Worm (Caenorhabditis elegans): ENCODE data around the gene csn-4.
A peak's percentile ranks its signal among the peaks of the same experiment; 100 is the strongest.

The csn-4 gene

DNA sequence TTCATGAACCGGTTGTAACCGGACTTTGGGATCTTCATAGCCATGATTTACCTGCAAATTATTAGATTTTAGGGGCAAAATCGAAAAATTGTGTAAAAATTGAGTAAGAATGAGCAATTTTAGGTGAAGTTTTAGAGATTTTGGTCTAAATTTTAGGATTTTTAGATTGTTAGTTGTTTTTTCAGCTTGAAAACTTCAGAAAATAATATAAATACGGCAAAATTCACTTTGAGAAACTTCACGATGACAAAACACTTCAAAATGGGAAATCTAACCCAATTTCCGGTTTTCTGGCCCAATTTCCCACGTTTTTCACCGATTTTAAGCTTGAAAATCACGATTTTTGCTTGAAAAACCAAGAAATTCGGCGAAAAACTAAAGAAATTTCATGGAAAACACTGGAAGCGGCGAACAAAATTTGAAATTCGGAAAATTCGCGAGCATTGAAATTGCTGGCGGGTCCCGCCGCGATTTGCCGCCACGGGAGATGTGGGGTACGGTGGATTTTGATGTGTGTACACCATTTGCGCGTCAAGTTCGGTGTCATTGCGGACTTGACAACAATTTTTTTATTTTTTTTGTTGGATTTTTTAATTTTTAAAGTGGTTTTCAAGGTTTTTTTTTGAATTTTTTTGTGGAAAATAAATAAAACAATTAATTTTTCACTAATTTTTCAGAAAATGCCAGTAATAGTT is 7.2 kb upstream of the csn-4 start, which contains the start of the genes cct-8 and Y55F3AR.2:
Gene cct-8 (minus strand): TSS at position 51 of the 695 bp plus-strand sequence.
Gene Y55F3AR.2 (plus strand): TSS at position 672 of the 695 bp plus-strand sequence.
- TF ChIP-seq hnd-1 (tag; optimal IDR thresholded peaks at IDR 0.05): no peak
- TF ChIP-seq ama-1 (optimal IDR thresholded peaks at IDR 0.05): no peak
- peak; percentile 94 for TF ChIP-seq F13C5.2 (tag; optimal IDR thresholded peaks at IDR 0.05)
- peak; percentile 35 for TF ChIP-seq hmbx-1 (tag; optimal IDR thresholded peaks at IDR 0.05)
- TF ChIP-seq hmg-4 (GFP tag; optimal IDR thresholded peaks at IDR 0.05): peak; percentile 49
- no peak for TF ChIP-seq ets-7 (tag; optimal IDR thresholded peaks at IDR 0.05)
- peak; percentile 51; the same call in 1 of the 2 replicates for TF ChIP-seq tbx-37 (GFP tag; conservative IDR thresholded peaks at IDR 0.05)
- peak; percentile 58; the same call in 1 of the 2 replicates for TF ChIP-seq tbx-11 (GFP tag; IDR thresholded peaks at IDR 0.05)
- no peak for TF ChIP-seq ceh-36 (tag; optimal IDR thresholded peaks at IDR 0.05)
- TF ChIP-seq aly-1 (tag; optimal IDR thresholded peaks at IDR 0.05): no peak
- 0 out of 2 replicates have a peak, but pooled peaks have one; percentile 51 for TF ChIP-seq sea-1 (GFP tag; conservative IDR thresholded peaks at IDR 0.05)
- 0 out of 2 replicates have a peak, but pooled peaks have one; percentile 38 for TF ChIP-seq pes-1 (GFP tag; IDR thresholded peaks at IDR 0.05)
- TF ChIP-seq scrt-1 (GFP tag; IDR thresholded peaks at IDR 0.05): peak; percentile 64; the same call in 1 of the 2 replicates

DNA sequence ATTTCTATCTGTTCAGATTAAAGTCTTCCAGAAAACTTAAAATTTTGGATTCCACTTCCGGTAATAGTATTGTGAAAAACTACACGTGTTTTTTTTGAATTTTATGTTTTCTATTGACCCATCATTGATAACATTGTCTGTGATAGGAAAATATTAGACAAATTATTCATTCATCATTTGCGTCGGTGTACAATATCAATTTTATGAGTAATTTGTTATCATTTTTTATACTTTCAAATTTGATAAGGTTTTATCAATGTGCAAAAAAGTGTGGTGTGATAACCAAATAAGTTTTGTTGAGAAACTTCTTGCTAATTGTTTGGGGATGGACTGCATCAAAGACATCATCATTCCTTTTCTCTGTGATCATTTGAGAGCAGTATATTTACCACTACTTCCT is 11.3 kb downstream of the csn-4 start:
- no peak for TF ChIP-seq tbx-37 (GFP tag; conservative IDR thresholded peaks at IDR 0.05)
- TF ChIP-seq flt-1 (GFP tag; IDR thresholded peaks at IDR 0.05): no peak
- no peak for TF ChIP-seq scrt-1 (GFP tag; IDR thresholded peaks at IDR 0.05)
- TF ChIP-seq F13C5.2 (tag; optimal IDR thresholded peaks at IDR 0.05): no peak
- no peak for TF ChIP-seq ama-1 (optimal IDR thresholded peaks at IDR 0.05)
- no peak for TF ChIP-seq aly-1 (tag; optimal IDR thresholded peaks at IDR 0.05)
- TF ChIP-seq tra-4 (tag; optimal IDR thresholded peaks at IDR 0.05): no peak
- no peak for TF ChIP-seq pes-1 (GFP tag; IDR thresholded peaks at IDR 0.05)
- no peak for TF ChIP-seq ets-7 (tag; optimal IDR thresholded peaks at IDR 0.05)
- TF ChIP-seq hmg-4 (GFP tag; optimal IDR thresholded peaks at IDR 0.05): no peak
- TF ChIP-seq ceh-36 (tag; optimal IDR thresholded peaks at IDR 0.05): no peak
- TF ChIP-seq B0310.2 (tag; optimal IDR thresholded peaks at IDR 0.05): no peak
- TF ChIP-seq ceh-13 (GFP tag; optimal IDR thresholded peaks at IDR 0.05): no peak
- TF ChIP-seq sea-1 (GFP tag; conservative IDR thresholded peaks at IDR 0.05): no peak
- no peak for TF ChIP-seq hmbx-1 (tag; optimal IDR thresholded peaks at IDR 0.05)
- TF ChIP-seq tbx-11 (GFP tag; IDR thresholded peaks at IDR 0.05): no peak
- no peak for TF ChIP-seq hnd-1 (tag; optimal IDR thresholded peaks at IDR 0.05)

DNA sequence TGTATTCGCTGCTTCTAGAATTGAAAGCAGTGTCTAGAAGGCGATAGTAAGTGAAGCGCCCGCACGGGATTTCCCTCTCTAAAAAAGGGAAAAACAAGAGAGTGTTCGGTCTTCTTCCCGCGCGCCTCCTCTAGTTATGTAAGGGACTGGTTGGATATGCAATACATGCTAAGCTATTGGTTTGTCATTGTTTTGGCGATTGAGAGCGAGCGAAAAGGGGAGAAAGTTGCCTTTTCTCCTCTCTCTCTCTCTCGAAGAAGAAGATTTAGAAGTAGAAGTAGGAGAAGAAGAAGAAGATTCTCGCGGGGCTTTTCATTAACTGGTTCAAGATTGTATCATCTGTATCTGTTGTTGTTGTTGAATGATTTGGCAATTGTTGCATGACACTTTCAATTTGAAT is 12.7 kb downstream of the csn-4 start:
- TF ChIP-seq tbx-11 (GFP tag; IDR thresholded peaks at IDR 0.05) (no peak), tra-4 (tag; optimal IDR thresholded peaks at IDR 0.05) (no peak), hmbx-1 (tag; optimal IDR thresholded peaks at IDR 0.05) (no peak), ceh-13 (GFP tag; optimal IDR thresholded peaks at IDR 0.05) (no peak), hnd-1 (tag; optimal IDR thresholded peaks at IDR 0.05) (no peak), ama-1 (optimal IDR thresholded peaks at IDR 0.05) (no peak), flt-1 (GFP tag; IDR thresholded peaks at IDR 0.05) (no peak), F13C5.2 (tag; optimal IDR thresholded peaks at IDR 0.05) (no peak)

DNA sequence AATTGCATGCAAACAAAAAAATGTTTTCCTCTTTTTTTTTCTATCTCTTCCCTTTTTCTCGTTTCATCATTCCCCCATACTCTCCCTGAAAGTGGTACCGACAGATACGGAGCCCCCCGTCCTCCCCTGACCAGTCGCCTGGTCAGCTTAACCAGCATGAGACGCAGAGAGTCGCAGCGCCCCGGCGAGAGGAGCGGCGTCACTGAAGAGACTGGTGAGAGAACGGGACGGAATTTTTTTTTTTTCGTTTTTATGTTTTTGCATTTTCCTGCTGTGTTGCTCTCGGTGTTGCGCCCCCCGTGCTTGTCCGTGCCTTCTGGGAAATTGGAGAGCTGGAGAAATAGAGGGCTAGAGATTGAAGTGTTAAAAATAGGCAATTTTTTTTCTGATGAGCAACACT is 16.4 kb downstream of the csn-4 start:
- TF ChIP-seq ceh-36 (tag; optimal IDR thresholded peaks at IDR 0.05) (no peak), tbx-11 (GFP tag; IDR thresholded peaks at IDR 0.05) (no peak), scrt-1 (GFP tag; IDR thresholded peaks at IDR 0.05) (no peak), hnd-1 (tag; optimal IDR thresholded peaks at IDR 0.05) (no peak), tra-4 (tag; optimal IDR thresholded peaks at IDR 0.05) (no peak), hmg-4 (GFP tag; optimal IDR thresholded peaks at IDR 0.05) (no peak), F13C5.2 (tag; optimal IDR thresholded peaks at IDR 0.05) (no peak), sea-1 (GFP tag; conservative IDR thresholded peaks at IDR 0.05) (no peak), ets-7 (tag; optimal IDR thresholded peaks at IDR 0.05) (no peak), tbx-37 (GFP tag; conservative IDR thresholded peaks at IDR 0.05) (no peak), flt-1 (GFP tag; IDR thresholded peaks at IDR 0.05) (no peak), ama-1 (optimal IDR thresholded peaks at IDR 0.05) (no peak), B0310.2 (tag; optimal IDR thresholded peaks at IDR 0.05) (no peak), hmbx-1 (tag; optimal IDR thresholded peaks at IDR 0.05) (no peak), pes-1 (GFP tag; IDR thresholded peaks at IDR 0.05) (no peak), ceh-13 (GFP tag; optimal IDR thresholded peaks at IDR 0.05) (no peak), aly-1 (tag; optimal IDR thresholded peaks at IDR 0.05) (no peak)

DNA sequence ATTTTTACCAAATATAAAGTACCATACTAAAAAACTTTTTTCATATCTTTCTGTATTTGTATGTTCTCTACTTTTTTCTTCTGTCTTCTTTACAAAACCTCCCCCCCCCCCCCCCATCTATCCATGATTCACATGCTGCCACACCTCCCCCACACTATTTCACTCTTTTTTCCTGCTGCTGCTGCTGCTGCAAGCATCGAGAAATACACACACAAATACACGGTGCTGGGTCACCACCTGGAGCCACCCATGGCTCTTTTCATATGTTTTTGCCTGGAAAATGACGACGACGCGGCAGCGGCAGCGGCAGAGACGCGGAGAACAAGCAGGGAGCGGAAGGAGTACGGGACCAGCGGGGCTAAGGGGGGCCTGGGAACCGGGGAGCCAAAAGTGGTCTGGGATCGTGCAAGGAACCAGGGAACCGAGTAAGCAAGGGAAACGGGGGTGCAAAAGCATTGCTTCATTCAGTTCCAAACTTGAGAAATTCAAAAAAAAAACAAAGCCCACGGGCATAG is 18.0 kb downstream of the csn-4 start:
- TF ChIP-seq hmbx-1 (tag; optimal IDR thresholded peaks at IDR 0.05) (no peak), hnd-1 (tag; optimal IDR thresholded peaks at IDR 0.05) (no peak), pes-1 (GFP tag; IDR thresholded peaks at IDR 0.05) (no peak), hmg-4 (GFP tag; optimal IDR thresholded peaks at IDR 0.05) (no peak), aly-1 (tag; optimal IDR thresholded peaks at IDR 0.05) (no peak), ceh-36 (tag; optimal IDR thresholded peaks at IDR 0.05) (no peak), ceh-13 (GFP tag; optimal IDR thresholded peaks at IDR 0.05) (no peak), tbx-37 (GFP tag; conservative IDR thresholded peaks at IDR 0.05) (no peak)

DNA sequence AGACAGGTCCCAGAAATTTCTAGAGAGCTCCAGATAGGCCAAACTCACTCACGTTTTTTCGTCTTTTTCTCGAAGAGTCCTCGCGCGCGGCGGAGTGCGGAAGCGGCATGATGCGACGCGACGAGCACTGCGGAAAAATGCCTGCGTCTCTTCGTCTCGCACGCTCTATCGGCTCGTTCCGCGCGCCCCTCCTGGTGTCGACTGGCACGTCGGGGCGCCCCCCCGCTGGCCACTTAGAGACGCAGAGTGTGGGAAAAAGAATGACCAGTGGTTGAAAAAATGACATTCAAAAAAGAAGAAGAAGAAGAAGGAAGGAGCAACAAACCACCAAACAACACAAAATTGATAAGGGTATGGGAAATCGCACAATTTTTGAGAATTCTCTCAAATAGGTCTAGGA is 19.4 kb downstream of the csn-4 start, which contains the start of gene znf-782:
Gene znf-782 (minus strand): TSS at position 96 of the 400 bp plus-strand sequence.
- no peak for TF ChIP-seq ceh-13 (GFP tag; optimal IDR thresholded peaks at IDR 0.05)
- TF ChIP-seq ceh-36 (tag; optimal IDR thresholded peaks at IDR 0.05): no peak
- no peak for TF ChIP-seq tra-4 (tag; optimal IDR thresholded peaks at IDR 0.05)
- no peak for TF ChIP-seq F13C5.2 (tag; optimal IDR thresholded peaks at IDR 0.05)
- TF ChIP-seq hmg-4 (GFP tag; optimal IDR thresholded peaks at IDR 0.05): peak; percentile 5

DNA sequence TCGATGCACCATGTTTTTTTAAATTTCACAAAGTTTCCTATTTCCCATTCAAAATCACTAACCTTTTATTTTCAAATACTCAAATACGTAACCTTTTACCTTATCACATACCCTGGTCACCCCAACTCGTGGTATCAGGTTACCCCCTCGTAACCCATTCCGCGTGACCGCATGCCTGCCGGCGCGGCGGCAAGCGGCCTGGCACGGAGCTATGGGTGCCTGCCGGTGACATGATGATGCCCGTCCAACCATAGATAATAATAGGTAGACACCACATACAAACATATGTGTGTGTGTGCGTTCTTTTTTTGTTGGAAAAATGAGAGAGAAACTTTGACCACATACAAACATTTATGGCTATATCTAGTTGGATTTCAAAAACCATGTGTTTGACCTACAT is 21.2 kb downstream of the csn-4 start:
- TF ChIP-seq B0310.2 (tag; optimal IDR thresholded peaks at IDR 0.05) (no peak), ets-7 (tag; optimal IDR thresholded peaks at IDR 0.05) (no peak), tbx-11 (GFP tag; IDR thresholded peaks at IDR 0.05) (no peak), ceh-13 (GFP tag; optimal IDR thresholded peaks at IDR 0.05) (no peak), aly-1 (tag; optimal IDR thresholded peaks at IDR 0.05) (no peak)
